Worm (Caenorhabditis elegans) whole organism, L3 larva: ENCODE results near the gene D2007.1.

ENCODE experiments used
- aly-2 ChIP-seq: fragments of 150-350 bp; optimal IDR thresholded peaks from 2 replicates; lab custom pipeline; 2014; ENCODE audit warnings: missing biosample characterization, missing genetic modification characterization
- ama-1 ChIP-seq: fragments of 150-350 bp; optimal IDR thresholded peaks from 2 replicates; lab custom pipeline; 2018
- egl-5 ChIP-seq: fragments of 150-350 bp; optimal IDR thresholded peaks from 2 replicates; lab custom pipeline; 2017; ENCODE audit warnings: missing biosample characterization, missing genetic modification reagents, missing genetic modification characterization, inconsistent platforms
- elt-1 ChIP-seq: fragments of 150-350 bp; optimal IDR thresholded peaks from 2 replicates; lab custom pipeline; 2014; ENCODE audit warnings: missing biosample characterization, missing genetic modification characterization
- fkh-10 ChIP-seq: sonication (generic microtip); optimal IDR thresholded peaks from 2 replicates; lab custom pipeline; 2017; ENCODE audit warnings: missing biosample characterization, missing genetic modification reagents, missing genetic modification characterization
- fkh-2 ChIP-seq: fragments of 150-350 bp; optimal IDR thresholded peaks from 2 replicates; lab custom pipeline; 2014; ENCODE audit warnings: missing biosample characterization, missing genetic modification reagents, missing genetic modification characterization
- mdl-1 ChIP-seq: fragments of 150-350 bp; optimal IDR thresholded peaks from 2 replicates; lab custom pipeline; 2014; ENCODE audit warnings: missing biosample characterization, missing genetic modification characterization
- nhr-11 ChIP-seq: fragments of 150-350 bp; optimal IDR thresholded peaks from 2 replicates; lab custom pipeline; 2014; ENCODE audit warnings: missing biosample characterization, missing genetic modification characterization
- nhr-67 ChIP-seq: fragments of 150-350 bp; optimal IDR thresholded peaks from 2 replicates; lab custom pipeline; 2014; ENCODE audit warnings: missing biosample characterization, missing genetic modification characterization
- pha-4 ChIP-seq: fragments of 150-350 bp; optimal IDR thresholded peaks from 2 replicates; lab custom pipeline; 2014; ENCODE audit warnings: missing biosample characterization, missing genetic modification reagents, missing genetic modification characterization
- tbx-2 ChIP-seq: sonication (generic microtip); optimal IDR thresholded peaks from 2 replicates; lab custom pipeline; 2016; ENCODE audit warnings: mild to moderate bottlenecking, missing genetic modification characterization, missing compliant biosample characterization
- zag-1 ChIP-seq: fragments of 150-350 bp; optimal IDR thresholded peaks from 2 replicates; lab custom pipeline; 2014; ENCODE audit warnings: missing biosample characterization, missing genetic modification characterization

ce11 chrIII:8182573-8182972 is 27.3 kb downstream of the D2007.1 start:
- TF ChIP-seq zag-1 (tag; lab: Kevin White, UChicago) (no peak), nhr-67 (tag; lab: Kevin White, UChicago) (no peak), mdl-1 (tag; lab: Kevin White, UChicago) (no peak), fkh-10 (no peak), pha-4 (tag; lab: Kevin White, UChicago) (no peak), ama-1 (lab: Kevin White, UChicago) (no peak), nhr-11 (tag; lab: Kevin White, UChicago) (no peak), tbx-2 (no peak), aly-2 (tag; lab: Kevin White, UChicago) (no peak), elt-1 (no peak), egl-5 (no peak), fkh-2 (tag; lab: Kevin White, UChicago) (no peak)
